Fruit fly (Drosophila melanogaster) whole organism, embryonic: Measurements from ENCODE around the gene Vdup1.
A peak's percentile ranks its signal among the peaks of the same experiment; 100 is the strongest.

ENCODE experiments used
- Aef1 ChIP-seq: fragments of 200-800 bp; sonication (Bioruptor generic); IDR thresholded peaks from 3 replicates; pipeline ENCODE4 v1.3.6; 2022; ENCODE audit warnings: missing biosample characterization, missing genetic modification characterization
- Atf6 ChIP-seq: fragments of 200-800 bp; sonication (Bioruptor generic); IDR thresholded peaks from 2 replicates; pipeline ENCODE4 v1.3.6; 2022; ENCODE audit warnings: missing biosample characterization, missing genetic modification characterization
- Awh ChIP-seq: fragments of 200-800 bp; sonication (Bioruptor generic); IDR thresholded peaks from 2 replicates; pipeline ENCODE4, ENCODE4 v1.3.6; 2022; ENCODE audit warnings: missing biosample characterization, missing genetic modification characterization
- B-H1 ChIP-seq: fragments of 200-800 bp; sonication (Bioruptor generic); IDR thresholded peaks from 3 replicates; pipeline ENCODE4 v1.3.6; 2022; ENCODE audit warnings: missing biosample characterization, missing genetic modification characterization
- BEAF-32 ChIP-seq: fragments of 200-800 bp; sonication (Bioruptor generic); optimal IDR thresholded peaks from 3 replicates; lab custom pipeline; 2017; ENCODE audit warnings: missing biosample characterization, missing genetic modification characterization, mild to moderate bottlenecking, moderate library complexity, missing genetic modification reagents
- Blimp-1 ChIP-seq: fragments of 200-800 bp; sonication (Bioruptor generic); optimal IDR thresholded peaks from 3 replicates; lab custom pipeline; 2018; ENCODE audit warnings: missing biosample characterization, missing genetic modification characterization, mild to moderate bottlenecking, moderate library complexity, missing genetic modification reagents
- C15 ChIP-seq: fragments of 200-800 bp; sonication (Bioruptor generic); IDR thresholded peaks from 3 replicates; pipeline ENCODE4 v1.3.6; 2022; ENCODE audit warnings: missing biosample characterization, missing genetic modification characterization
- CG10543 ChIP-seq: fragments of 200-800 bp; sonication (Bioruptor generic); optimal IDR thresholded peaks from 3 replicates; lab custom pipeline; 2017; ENCODE audit warnings: missing biosample characterization, mild to moderate bottlenecking, missing genetic modification characterization, moderate library complexity
- CG13775 ChIP-seq: fragments of 200-800 bp; sonication (Bioruptor generic); optimal IDR thresholded peaks from 3 replicates; lab custom pipeline; 2017; ENCODE audit warnings: missing biosample characterization, mild to moderate bottlenecking, missing genetic modification characterization
- CG14014 ChIP-seq: fragments of 200-800 bp; sonication (Bioruptor generic); IDR thresholded peaks from 2 replicates; pipeline ENCODE4 v1.3.6; 2022; ENCODE audit warnings: missing biosample characterization, missing genetic modification characterization
- CG14965 ChIP-seq: fragments of 200-800 bp; sonication (Bioruptor generic); optimal IDR thresholded peaks from 2 replicates; lab custom pipeline; 2016; ENCODE audit warnings: missing biosample characterization, missing genetic modification characterization, borderline replicate concordance
- CG15514 ChIP-seq: fragments of 200-800 bp; sonication (Bioruptor generic); optimal IDR thresholded peaks from 3 replicates; lab custom pipeline; 2017; ENCODE audit warnings: missing biosample characterization, missing genetic modification characterization, mild to moderate bottlenecking, moderate library complexity, missing genetic modification reagents
- CG16815 ChIP-seq: fragments of 200-800 bp; sonication (Bioruptor generic); optimal IDR thresholded peaks from 3 replicates; lab custom pipeline; 2017; ENCODE audit warnings: missing biosample characterization, mild to moderate bottlenecking, missing genetic modification characterization
- CG17359 ChIP-seq: fragments of 200-800 bp; sonication (Bioruptor generic); optimal IDR thresholded peaks from 3 replicates; lab custom pipeline; 2018; ENCODE audit warnings: missing biosample characterization, mild to moderate bottlenecking, missing genetic modification characterization, moderate library complexity
- CG17361 ChIP-seq: fragments of 200-800 bp; sonication (Bioruptor generic); IDR thresholded peaks from 3 replicates; pipeline ENCODE4 v1.3.6; 2022; ENCODE audit warnings: missing biosample characterization, missing genetic modification characterization
- CG2889 ChIP-seq: fragments of 200-800 bp; sonication (Bioruptor generic); IDR thresholded peaks from 3 replicates; pipeline ENCODE4 v1.3.6; 2022; ENCODE audit warnings: missing biosample characterization, missing genetic modification characterization
- CG31224 ChIP-seq: fragments of 200-800 bp; sonication (Bioruptor generic); IDR thresholded peaks from 2 replicates; pipeline ENCODE4 v1.3.6; 2022; ENCODE audit warnings: missing biosample characterization, missing genetic modification characterization
- CG3726 ChIP-seq: fragments of 200-800 bp; sonication (Bioruptor generic); IDR thresholded peaks from 3 replicates; pipeline ENCODE4, ENCODE4 v1.3.6; 2022; ENCODE audit warnings: missing biosample characterization, missing genetic modification characterization
- CG4360 ChIP-seq: fragments of 200-800 bp; sonication (Bioruptor generic); IDR thresholded peaks from 2 replicates; pipeline ENCODE4 v1.3.6; 2022; ENCODE audit warnings: missing biosample characterization, missing genetic modification characterization
- CG5953 ChIP-seq: fragments of 200-800 bp; sonication (Bioruptor generic); IDR thresholded peaks from 2 replicates; pipeline ENCODE4 v1.3.6; 2022; ENCODE audit warnings: missing biosample characterization, missing genetic modification characterization
- CG9437 ChIP-seq: fragments of 200-800 bp; sonication (Bioruptor generic); optimal IDR thresholded peaks from 2 replicates; lab custom pipeline; 2018; ENCODE audit warnings: missing biosample characterization, mild to moderate bottlenecking, missing genetic modification characterization
- Drgx ChIP-seq: fragments of 200-800 bp; sonication (Bioruptor generic); IDR thresholded peaks from 2 replicates; pipeline ENCODE4 v1.3.6; 2022; ENCODE audit warnings: missing biosample characterization, missing genetic modification characterization
- Fer3 ChIP-seq: fragments of 200-800 bp; sonication (Bioruptor generic); optimal IDR thresholded peaks from 2 replicates; lab custom pipeline; 2018; ENCODE audit warnings: missing biosample characterization, mild to moderate bottlenecking, missing genetic modification characterization, moderate library complexity
- Hey ChIP-seq: fragments of 200-800 bp; sonication (Bioruptor generic); optimal IDR thresholded peaks from 3 replicates; lab custom pipeline; 2018; ENCODE audit warnings: missing biosample characterization, mild to moderate bottlenecking, missing genetic modification characterization
- Hr39 ChIP-seq: fragments of >200 bp; optimal IDR thresholded peaks from 2 replicates; lab custom pipeline; 2017
- Neu2 ChIP-seq: fragments of 200-800 bp; sonication (Bioruptor generic); optimal IDR thresholded peaks from 3 replicates; lab custom pipeline; 2016; ENCODE audit warnings: missing biosample characterization, missing genetic modification characterization, borderline replicate concordance
- Rfx ChIP-seq: fragments of 200-800 bp; sonication (Bioruptor generic); IDR thresholded peaks from 2 replicates; pipeline ENCODE4 v1.3.6; 2022; ENCODE audit warnings: missing biosample characterization, missing genetic modification characterization
- Sin3A ChIP-seq: fragments of >200 bp; optimal IDR thresholded peaks from 2 replicates; lab custom pipeline; 2018
- Sry-δ ChIP-seq: fragments of 200-800 bp; sonication (Bioruptor generic); optimal IDR thresholded peaks from 2 replicates; lab custom pipeline; 2016; ENCODE audit warnings: missing biosample characterization, missing genetic modification characterization
- YL-1 ChIP-seq: fragments of 200-800 bp; sonication (Bioruptor generic); optimal IDR thresholded peaks from 3 replicates; lab custom pipeline; 2017; ENCODE audit warnings: missing biosample characterization, mild to moderate bottlenecking, missing genetic modification characterization
- br ChIP-seq: fragments of >200 bp; optimal IDR thresholded peaks from 2 replicates; lab custom pipeline; 2017
- cwo ChIP-seq: fragments of 200-800 bp; sonication (Bioruptor generic); optimal IDR thresholded peaks from 3 replicates; lab custom pipeline; 2017; ENCODE audit warnings: missing biosample characterization, missing genetic modification characterization, mild to moderate bottlenecking, moderate library complexity, missing genetic modification reagents
- danr ChIP-seq: fragments of 200-800 bp; sonication (Bioruptor generic); IDR thresholded peaks from 2 replicates; pipeline ENCODE4 v1.3.6; 2022; ENCODE audit warnings: missing biosample characterization, missing genetic modification characterization
- dmrt99B ChIP-seq: fragments of 200-800 bp; sonication (Bioruptor generic); optimal IDR thresholded peaks from 2 replicates; lab custom pipeline; 2018; ENCODE audit warnings: missing biosample characterization, mild to moderate bottlenecking, missing genetic modification characterization, moderate library complexity
- lilli ChIP-seq: fragments of 200-800 bp; sonication (Bioruptor generic); optimal IDR thresholded peaks from 3 replicates; lab custom pipeline; 2016; ENCODE audit warnings: missing biosample characterization, missing genetic modification characterization
- lmd ChIP-seq: fragments of 200-800 bp; sonication (Bioruptor generic); IDR thresholded peaks from 2 replicates; pipeline ENCODE4 v1.3.6; 2022; ENCODE audit warnings: missing biosample characterization, missing genetic modification characterization
- maf-S ChIP-seq: fragments of 200-800 bp; sonication (Bioruptor generic); optimal IDR thresholded peaks from 2 replicates; lab custom pipeline; 2016; ENCODE audit warnings: missing biosample characterization, missing genetic modification characterization
- prd ChIP-seq, 3 experiments: fragments of >200 bp in 2 of 3; fragments of 200-800 bp in 1 of 3; sonication (Bioruptor generic) in 1 of 3; optimal IDR thresholded peaks in 2 of 3; IDR thresholded peaks in 1 of 3; 2 replicates in 2 of 3; 3 replicates in 1 of 3; pipeline versions ENCODE4 v1.3.6 to Lab custom; 2017 to 2022; ENCODE audit warnings: missing biosample characterization in 1 of 3, missing genetic modification characterization in 1 of 3
- run ChIP-seq: fragments of 200-800 bp; sonication (Bioruptor generic); optimal IDR thresholded peaks from 3 replicates; lab custom pipeline; 2018; ENCODE audit warnings: missing biosample characterization, mild to moderate bottlenecking, missing genetic modification characterization
- scrt ChIP-seq: fragments of 200-800 bp; sonication (Bioruptor generic); optimal IDR thresholded peaks from 2 replicates; lab custom pipeline; 2018; ENCODE audit warnings: missing biosample characterization, mild to moderate bottlenecking, missing genetic modification characterization, moderate library complexity
- slbo ChIP-seq: fragments of 200-800 bp; sonication (Bioruptor generic); IDR thresholded peaks from 2 replicates; pipeline ENCODE4 v1.3.6; 2022; ENCODE audit warnings: missing biosample characterization, missing genetic modification characterization
- so ChIP-seq: fragments of 200-800 bp; sonication (Bioruptor generic); IDR thresholded peaks from 3 replicates; pipeline ENCODE4 v1.3.6; 2022; ENCODE audit warnings: missing biosample characterization, missing genetic modification characterization
- stc ChIP-seq: fragments of 200-800 bp; sonication (Bioruptor generic); IDR thresholded peaks from 2 replicates; pipeline ENCODE4 v1.3.6; 2022; ENCODE audit warnings: missing biosample characterization, missing genetic modification characterization
- toy ChIP-seq: fragments of 200-800 bp; sonication (Bioruptor generic); IDR thresholded peaks from 2 replicates; pipeline ENCODE4 v1.3.6; 2022; ENCODE audit warnings: missing biosample characterization, missing genetic modification characterization
- tup ChIP-seq: fragments of 200-800 bp; sonication (Bioruptor generic); optimal IDR thresholded peaks from 2 replicates; lab custom pipeline; 2016; ENCODE audit warnings: missing biosample characterization, mild to moderate bottlenecking, missing genetic modification characterization, moderate library complexity
- wek ChIP-seq: fragments of 200-800 bp; sonication (Bioruptor generic); optimal IDR thresholded peaks from 3 replicates; lab custom pipeline; 2018; ENCODE audit warnings: missing biosample characterization, mild to moderate bottlenecking, missing genetic modification characterization, moderate library complexity
- yki ChIP-seq: fragments of >200 bp; optimal IDR thresholded peaks from 3 replicates; lab custom pipeline; 2018

Vdup1 gene

DNA sequence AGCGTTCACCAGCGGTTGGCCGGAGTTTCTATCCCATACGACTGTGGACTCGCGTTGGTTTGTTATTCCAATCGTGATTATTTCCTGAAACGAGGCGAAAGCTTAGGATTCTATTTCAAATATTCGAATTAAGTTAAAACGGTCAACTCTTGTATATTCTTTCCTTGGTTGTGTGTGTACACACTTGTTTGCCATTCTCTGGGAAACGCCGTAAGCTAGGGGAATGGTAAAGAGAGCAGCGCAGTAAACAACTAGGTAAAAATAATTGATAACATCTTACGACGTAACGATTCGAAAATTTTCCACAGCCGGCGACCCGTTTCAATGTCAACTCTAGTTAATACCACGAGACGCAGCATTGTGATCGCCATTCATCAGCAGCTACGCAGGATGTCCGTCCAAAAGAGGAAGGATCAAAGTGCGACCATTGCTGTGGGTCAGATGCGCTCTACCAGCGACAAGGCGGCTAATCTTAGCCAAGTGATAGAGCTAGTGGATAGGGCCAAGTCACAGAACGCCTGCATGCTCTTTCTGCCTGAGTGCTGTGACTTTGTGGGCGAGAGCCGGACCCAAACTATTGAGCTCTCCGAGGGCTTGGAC lies 24.9 kb upstream of the Vdup1 start, which contains the start of gene NitFhit (continued):
- peak; percentile 66 for TF ChIP-seq YL-1 (GFP tag; lab: Kevin White, UChicago)
- TF ChIP-seq Sin3A (lab: Kevin White, UChicago): peak; percentile 31
- TF ChIP-seq toy (GFP tag; lab: Robert Waterston, UW): no peak
- TF ChIP-seq stc (GFP tag; lab: Robert Waterston, UW): no peak
- no peak for TF ChIP-seq Rfx (GFP tag; lab: Robert Waterston, UW)
- no peak for TF ChIP-seq prd (optimal IDR thresholded peaks at IDR 0.05; lab: Kevin White, UChicago)
- TF ChIP-seq prd (GFP tag; IDR thresholded peaks at IDR 0.05; lab: Robert Waterston, UW): no peak
- TF ChIP-seq Fer3 (tag; lab: Kevin White, UChicago): no peak

DNA sequence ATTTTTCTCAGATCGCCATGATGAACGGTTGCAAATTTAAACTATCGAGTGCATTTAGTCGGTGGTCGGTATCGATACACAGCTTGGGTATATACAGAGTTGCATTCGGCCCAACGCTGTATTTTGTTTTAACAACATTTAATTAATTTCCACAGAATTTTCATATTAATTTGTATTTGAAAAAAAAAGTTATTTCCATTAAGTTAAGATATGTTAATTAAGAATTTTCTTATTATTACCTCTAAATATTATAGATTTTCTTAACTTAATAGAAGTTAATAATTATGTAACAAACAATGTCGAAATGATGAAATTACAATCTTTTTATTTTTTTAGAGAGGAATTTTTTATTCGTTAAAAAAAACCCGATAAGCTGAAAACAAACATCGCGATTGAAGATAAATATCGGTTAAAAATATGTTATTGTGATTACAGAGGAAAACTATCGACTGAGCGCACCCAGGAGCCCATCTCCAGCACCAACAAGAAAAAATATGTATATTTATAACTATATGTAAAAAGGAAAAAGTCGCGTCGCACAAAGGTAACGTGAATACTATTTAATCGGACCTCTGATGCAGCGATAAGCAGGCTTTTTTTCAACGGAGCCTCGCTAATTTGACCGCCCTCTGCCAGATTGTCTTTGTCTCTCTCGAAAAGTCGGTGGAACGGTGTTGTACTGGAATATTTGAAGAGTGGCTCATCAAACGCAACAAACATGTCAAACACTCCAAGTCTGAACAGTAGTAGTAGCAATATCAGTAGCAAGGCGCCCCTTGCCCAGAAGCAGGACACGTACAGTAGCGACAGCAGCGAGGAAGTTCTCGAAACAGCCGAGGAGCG lies 21.2 kb upstream of the Vdup1 start, which contains the start of the genes rno and mri:
TSS of gene rno (minus strand) at position 9 of the 843 bp plus-strand sequence.
TSS of gene mri (plus strand) at position 421 of the 843 bp plus-strand sequence.
- TF ChIP-seq CG17361 (GFP tag; lab: Robert Waterston, UW) (peak; percentile 88), br (lab: Kevin White, UChicago) (no peak), CG9437 (GFP tag; lab: Kevin White, UChicago) (peak; percentile 48), C15 (GFP tag; lab: Robert Waterston, UW) (no peak), cwo (GFP tag; lab: Kevin White, UChicago) (peak; percentile 51), BEAF-32 (GFP tag; lab: Kevin White, UChicago) (peak; percentile 89), lmd (GFP tag; lab: Robert Waterston, UW) (peak; percentile 62), CG10543 (GFP tag; lab: Kevin White, UChicago) (peak; percentile 85), Drgx (GFP tag; lab: Robert Waterston, UW) (peak; percentile 47; the same call in 1 of the 2 replicates), maf-S (no peak), Sry-δ (GFP tag; lab: Kevin White, UChicago) (peak; percentile 81), Neu2 (GFP tag; lab: Kevin White, UChicago) (no peak), lilli (GFP tag; lab: Kevin White, UChicago) (peak; percentile 31), CG5953 (GFP tag; lab: Robert Waterston, UW) (peak; percentile 21; the same call in 1 of the 2 replicates), CG13775 (GFP tag; lab: Kevin White, UChicago) (peak; percentile 87), CG3726 (GFP tag; lab: Robert Waterston, UW) (no peak), CG2889 (GFP tag; lab: Robert Waterston, UW) (no peak), Aef1 (GFP tag; lab: Robert Waterston, UW) (peak; percentile 47; the same call in 2 of the 3 replicates), CG14965 (GFP tag; lab: Kevin White, UChicago) (no peak), CG4360 (GFP tag; lab: Robert Waterston, UW) (no peak), dmrt99B (tag; lab: Kevin White, UChicago) (no peak), so (GFP tag; lab: Robert Waterston, UW) (peak; percentile 52; the same call in 1 of the 3 replicates), Hr39 (lab: Kevin White, UChicago) (no peak), scrt (GFP tag; lab: Kevin White, UChicago) (no peak), CG17359 (tag; lab: Kevin White, UChicago) (peak; percentile 72), wek (GFP tag; lab: Kevin White, UChicago) (no peak), danr (no peak), CG16815 (peak; percentile 59), yki (lab: Kevin White, UChicago) (no peak), slbo (GFP tag; lab: Robert Waterston, UW) (peak; percentile 78), CG31224 (GFP tag; lab: Robert Waterston, UW) (no peak; the same call in 1 of the 2 replicates), run (tag; lab: Kevin White, UChicago) (peak; percentile 37), Blimp-1 (peak; percentile 9), CG14014 (GFP tag; lab: Robert Waterston, UW) (peak; percentile 57; the same call in 1 of the 2 replicates), B-H1 (GFP tag; lab: Robert Waterston, UW) (peak; percentile 65; the same call in 2 of the 3 replicates), Atf6 (GFP tag; lab: Robert Waterston, UW) (peak; percentile 67; the same call in 1 of the 2 replicates), tup (no peak), Awh (GFP tag; lab: Robert Waterston, UW) (peak; percentile 75), CG15514 (GFP tag; lab: Kevin White, UChicago) (peak; percentile 43), Hey (tag; lab: Kevin White, UChicago) (no peak)
